Worm (Caenorhabditis elegans) whole organism, midembryonic: Measurements from ENCODE around the gene micu-1.

Source experiments
- T22C8.4 ChIP-seq: fragments of 200-800 bp; sonication (Bioruptor generic); IDR thresholded peaks from 2 replicates; pipeline ENCODE4 v1.3.6; 2022; ENCODE audit warnings: missing genetic modification characterization, missing compliant biosample characterization
- flt-1 ChIP-seq: fragments of 200-800 bp; sonication (Bioruptor generic); IDR thresholded peaks from 2 replicates; pipeline ENCODE4 v1.3.6; 2022; ENCODE audit warnings: missing genetic modification characterization, missing compliant biosample characterization
- klf-2 ChIP-seq: fragments of 200-800 bp; sonication (Bioruptor generic); conservative IDR thresholded peaks from 2 replicates; pipeline ENCODE4 v1.3.6; 2022; ENCODE audit warnings: missing genetic modification reagents, missing genetic modification characterization, missing compliant biosample characterization
- med-1 ChIP-seq: sonication (generic microtip); optimal IDR thresholded peaks from 2 replicates; lab custom pipeline; 2017; ENCODE audit warnings: missing genetic modification characterization, mild to moderate bottlenecking, missing compliant biosample characterization, antibody characterized with exemption, missing genetic modification reagents; ENCODE audit not compliant: insufficient read depth
- ref-1 ChIP-seq: fragments of 200-800 bp; sonication (Bioruptor generic); conservative IDR thresholded peaks from 2 replicates; pipeline ENCODE4 v1.3.6; 2022; ENCODE audit warnings: missing genetic modification reagents, missing genetic modification characterization, missing compliant biosample characterization
- ztf-23 ChIP-seq: fragments of 200-800 bp; sonication (Bioruptor generic); IDR thresholded peaks from 2 replicates; pipeline ENCODE4 v1.3.6; 2022; ENCODE audit warnings: missing genetic modification reagents, missing genetic modification characterization, missing compliant biosample characterization
- ztf-29 ChIP-seq: fragments of 200-800 bp; sonication (Bioruptor generic); IDR thresholded peaks from 2 replicates; pipeline ENCODE4 v1.3.6; 2022; ENCODE audit warnings: missing genetic modification reagents, missing genetic modification characterization, missing compliant biosample characterization

ce11 chrIV:13290239-13290638, 7.5 kb upstream of the micu-1 start:
- TF ChIP-seq ztf-29 (GFP tag; lab: Robert Waterston, UW) (no peak), ref-1 (GFP tag; lab: Robert Waterston, UW) (no peak), med-1 (GFP tag; lab: Kevin White, UChicago) (no peak), flt-1 (GFP tag; lab: Robert Waterston, UW) (no peak), klf-2 (GFP tag; lab: Robert Waterston, UW) (no peak), T22C8.4 (GFP tag; lab: Robert Waterston, UW) (no peak), ztf-23 (no peak)
